Worm (Caenorhabditis elegans) whole organism, young adult: Measurements from ENCODE around the gene C45G9.15.

Experiments
- B0019.2 ChIP-seq: fragments of 200-800 bp; sonication (Bioruptor generic); conservative IDR thresholded peaks from 2 replicates; pipeline ENCODE4 v1.3.6; 2022; ENCODE audit warnings: missing genetic modification reagents, missing genetic modification characterization, missing compliant biosample characterization
- B0035.1 ChIP-seq: sonication (generic microtip); optimal IDR thresholded peaks from 2 replicates; lab custom pipeline; 2016; ENCODE audit warnings: missing genetic modification characterization, mild to moderate bottlenecking, missing compliant biosample characterization, missing genotype, missing genetic modification reagents
- C06A6.2 ChIP-seq: fragments of 200-800 bp; sonication (Bioruptor generic); conservative IDR thresholded peaks from 2 replicates; pipeline ENCODE4 v1.3.6; 2022; ENCODE audit warnings: missing genetic modification characterization, missing compliant biosample characterization
- C17E4.6 ChIP-seq: fragments of 200-800 bp; sonication (Bioruptor generic); IDR thresholded peaks from 2 replicates; pipeline ENCODE4 v1.3.6; 2022; ENCODE audit warnings: missing genetic modification reagents, missing genetic modification characterization, missing compliant biosample characterization
- F22D6.2 ChIP-seq: sonication (generic microtip); optimal IDR thresholded peaks from 2 replicates; lab custom pipeline; 2016; ENCODE audit warnings: mild to moderate bottlenecking, missing genetic modification characterization, missing compliant biosample characterization
- F33H1.4 ChIP-seq: fragments of 200-800 bp; sonication (Bioruptor generic); IDR thresholded peaks from 2 replicates; pipeline ENCODE4 v1.3.6; 2022; ENCODE audit warnings: missing genetic modification reagents, missing genetic modification characterization, missing compliant biosample characterization
- F37B4.10 ChIP-seq: fragments of 200-800 bp; sonication (Bioruptor generic); IDR thresholded peaks from 2 replicates; pipeline ENCODE4 v1.3.6; 2022; ENCODE audit warnings: missing genetic modification characterization, missing compliant biosample characterization
- T26A5.8 ChIP-seq: sonication (generic microtip); optimal IDR thresholded peaks from 2 replicates; lab custom pipeline; 2016; ENCODE audit warnings: missing genetic modification characterization, missing compliant biosample characterization
- Y67H2A.10 ChIP-seq: fragments of 200-800 bp; sonication (Bioruptor generic); conservative IDR thresholded peaks from 2 replicates; pipeline ENCODE4 v1.3.6; 2022; ENCODE audit warnings: missing genetic modification reagents, missing genetic modification characterization, missing compliant biosample characterization
- Y79H2A.3 ChIP-seq: fragments of 200-800 bp; sonication (Bioruptor generic); conservative IDR thresholded peaks from 2 replicates; pipeline ENCODE4 v1.3.6; 2022; ENCODE audit warnings: missing genetic modification reagents, missing genetic modification characterization, missing compliant biosample characterization
- ZK185.1 ChIP-seq: sonication (generic microtip); optimal IDR thresholded peaks from 2 replicates; lab custom pipeline; 2016; ENCODE audit warnings: mild to moderate bottlenecking, missing genetic modification characterization, missing compliant biosample characterization; ENCODE audit not compliant: poor library complexity, severe bottlenecking
- ama-1 ChIP-seq, 3 experiments: fragments of 150-350 bp in 1 of 3; sonication (generic microtip) in 2 of 3; optimal IDR thresholded peaks; 2 replicates each; lab custom pipeline; 2014 to 2018; ENCODE audit warnings: missing biosample characterization in 2 of 3, missing genetic modification characterization in 2 of 3, missing genetic modification reagents in 2 of 3
- atf-7 ChIP-seq: sonication (generic microtip); optimal IDR thresholded peaks from 2 replicates; lab custom pipeline; 2017; ENCODE audit warnings: mild to moderate bottlenecking, missing genetic modification characterization, missing compliant biosample characterization
- athp-1 ChIP-seq: sonication (generic microtip); optimal IDR thresholded peaks from 2 replicates; lab custom pipeline; 2017; ENCODE audit warnings: mild to moderate bottlenecking, missing genetic modification characterization, missing compliant biosample characterization
- ceh-79 ChIP-seq: sonication (generic microtip); optimal IDR thresholded peaks from 2 replicates; lab custom pipeline; 2017; ENCODE audit warnings: mild to moderate bottlenecking, missing genetic modification characterization, missing compliant biosample characterization
- chd-7 ChIP-seq: sonication (generic microtip); optimal IDR thresholded peaks from 2 replicates; lab custom pipeline; 2016; ENCODE audit warnings: mild to moderate bottlenecking, missing genetic modification characterization, moderate library complexity, missing compliant biosample characterization
- dox-1 ChIP-seq: fragments of 200-800 bp; sonication (Bioruptor generic); IDR thresholded peaks from 2 replicates; pipeline ENCODE4 v1.3.6; 2022; ENCODE audit warnings: missing genetic modification reagents, missing genetic modification characterization, missing compliant biosample characterization
- dpl-1 ChIP-seq: fragments of 150-350 bp; optimal IDR thresholded peaks from 2 replicates; lab custom pipeline; 2014; ENCODE audit warnings: missing biosample characterization, missing genetic modification reagents, missing genetic modification characterization
- efl-1 ChIP-seq: fragments of 150-350 bp; optimal IDR thresholded peaks from 2 replicates; lab custom pipeline; 2014; ENCODE audit warnings: missing biosample characterization, missing genetic modification reagents, missing genetic modification characterization
- egl-44 ChIP-seq: fragments of 200-800 bp; sonication (Bioruptor generic); IDR thresholded peaks from 2 replicates; pipeline ENCODE4 v1.3.6; 2022; ENCODE audit warnings: missing genetic modification reagents, missing genetic modification characterization, missing compliant biosample characterization
- ekl-4 ChIP-seq: fragments of 200-800 bp; sonication (Bioruptor generic); IDR thresholded peaks from 2 replicates; pipeline ENCODE4 v1.3.6; 2022; ENCODE audit warnings: missing genetic modification reagents, missing genetic modification characterization, missing compliant biosample characterization
- hlh-12 ChIP-seq: sonication (generic microtip); optimal IDR thresholded peaks from 2 replicates; lab custom pipeline; 2016; ENCODE audit warnings: missing genetic modification characterization, missing compliant biosample characterization
- hsf-1 ChIP-seq: fragments of 200-800 bp; sonication (Bioruptor generic); IDR thresholded peaks from 2 replicates; pipeline ENCODE4 v1.3.6; 2022; ENCODE audit warnings: missing genetic modification reagents, missing genetic modification characterization, missing compliant biosample characterization
- lag-1 ChIP-seq: fragments of 200-800 bp; sonication (Bioruptor generic); IDR thresholded peaks from 2 replicates; pipeline ENCODE4 v1.3.6; 2022; ENCODE audit warnings: missing genetic modification reagents, missing genetic modification characterization, missing compliant biosample characterization
- let-607 ChIP-seq, 2 experiments: fragments of 200-800 bp in 1 of 2; sonication (Bioruptor generic) in 1 of 2; sonication (generic microtip) in 1 of 2; optimal IDR thresholded peaks; 2 replicates each; lab custom pipeline; 2016 to 2018; ENCODE audit warnings: mild to moderate bottlenecking in 2 of 2, missing compliant biosample characterization in 2 of 2, missing genetic modification characterization in 2 of 2, moderate library complexity in 2 of 2, missing genotype in 1 of 2
- lin-26 ChIP-seq: fragments of 200-800 bp; sonication (Bioruptor generic); IDR thresholded peaks from 2 replicates; pipeline ENCODE4 v1.3.6; 2022; ENCODE audit warnings: missing genetic modification reagents, missing genetic modification characterization, missing compliant biosample characterization
- lin-40 ChIP-seq: sonication (generic microtip); optimal IDR thresholded peaks from 2 replicates; lab custom pipeline; 2016; ENCODE audit warnings: missing genetic modification characterization, mild to moderate bottlenecking, missing compliant biosample characterization, missing genotype, missing genetic modification reagents
- madf-3 ChIP-seq: fragments of 200-800 bp; sonication (Bioruptor generic); IDR thresholded peaks from 2 replicates; pipeline ENCODE4 v1.3.6; 2022; ENCODE audit warnings: missing genetic modification reagents, missing genetic modification characterization, missing compliant biosample characterization
- madf-6 ChIP-seq: fragments of 200-800 bp; sonication (Bioruptor generic); IDR thresholded peaks from 2 replicates; pipeline ENCODE4 v1.3.6; 2022; ENCODE audit warnings: missing genetic modification reagents, missing genetic modification characterization, missing compliant biosample characterization
- madf-8 ChIP-seq: fragments of 200-800 bp; sonication (Bioruptor generic); conservative IDR thresholded peaks from 2 replicates; pipeline ENCODE4 v1.3.6; 2022; ENCODE audit warnings: missing genetic modification reagents, missing genetic modification characterization, missing compliant biosample characterization
- mcd-1 ChIP-seq: fragments of 200-800 bp; sonication (Bioruptor generic); IDR thresholded peaks from 2 replicates; pipeline ENCODE4 v1.3.6; 2022; ENCODE audit warnings: missing genetic modification reagents, missing genetic modification characterization, missing compliant biosample characterization
- nhr-90 ChIP-seq: sonication (generic microtip); optimal IDR thresholded peaks from 2 replicates; lab custom pipeline; 2016; ENCODE audit warnings: missing genotype, mild to moderate bottlenecking, missing genetic modification characterization, missing compliant biosample characterization
- pha-4 ChIP-seq: fragments of 150-350 bp; sonication (generic microtip); optimal IDR thresholded peaks from 2 replicates; lab custom pipeline; 2014; ENCODE audit warnings: missing biosample characterization, missing genetic modification reagents, missing genetic modification characterization
- rcor-1 ChIP-seq: fragments of 200-800 bp; sonication (Bioruptor generic); IDR thresholded peaks from 2 replicates; pipeline ENCODE4 v1.3.6; 2022; ENCODE audit warnings: missing genetic modification reagents, missing genetic modification characterization, missing compliant biosample characterization
- rec-8 ChIP-seq, 2 experiments: sonication (generic microtip); optimal IDR thresholded peaks; 2 replicates each; lab custom pipeline; 2016; ENCODE audit warnings: mild to moderate bottlenecking in 2 of 2, missing genetic modification characterization in 2 of 2, missing genetic modification reagents in 2 of 2, missing genotype in 2 of 2, missing biosample characterization in 1 of 2, missing compliant biosample characterization in 1 of 2, moderate library complexity in 1 of 2
- sdz-38 ChIP-seq: sonication (generic microtip); optimal IDR thresholded peaks from 2 replicates; lab custom pipeline; 2016; ENCODE audit warnings: missing genotype, missing genetic modification characterization, missing compliant biosample characterization
- snpc-1.3 ChIP-seq: sonication (generic microtip); optimal IDR thresholded peaks from 2 replicates; lab custom pipeline; 2017; ENCODE audit warnings: missing genetic modification characterization, mild to moderate bottlenecking, missing compliant biosample characterization, antibody characterized with exemption, moderate library complexity, missing genotype, missing genetic modification reagents; ENCODE audit not compliant: insufficient read depth
- snpc-3.4 ChIP-seq: sonication (generic microtip); optimal IDR thresholded peaks from 2 replicates; lab custom pipeline; 2017; ENCODE audit warnings: missing genetic modification characterization, mild to moderate bottlenecking, missing compliant biosample characterization, antibody characterized with exemption, moderate library complexity, missing genotype, missing genetic modification reagents
- zfh-2 ChIP-seq: fragments of 200-800 bp; sonication (Bioruptor generic); conservative IDR thresholded peaks from 2 replicates; pipeline ENCODE4 v1.3.6; 2022; ENCODE audit warnings: missing genetic modification reagents, missing genetic modification characterization, missing compliant biosample characterization
- ztf-26 ChIP-seq: sonication (generic microtip); optimal IDR thresholded peaks from 2 replicates; lab custom pipeline; 2017; ENCODE audit warnings: missing genetic modification characterization, missing compliant biosample characterization
- ztf-6 ChIP-seq: fragments of 200-800 bp; sonication (Bioruptor generic); IDR thresholded peaks from 2 replicates; pipeline ENCODE4 v1.3.6; 2022; ENCODE audit warnings: missing genetic modification reagents, missing genetic modification characterization, missing compliant biosample characterization

C45G9.15 gene

ce11 chrIII:5051949-5052348 is at the start of gene C45G9.15:
Gene C45G9.15 (minus strand): TSS chrIII:5052049.
- TF ChIP-seq hsf-1 (GFP tag; lab: Robert Waterston, UW) (no peak), athp-1 (tag; lab: Kevin White, UChicago) (no peak), lin-26 (GFP tag; lab: Robert Waterston, UW) (no peak), mcd-1 (GFP tag; lab: Robert Waterston, UW) (no peak), madf-3 (GFP tag; lab: Robert Waterston, UW) (no peak), madf-6 (no peak), rec-8 (tag; optimal IDR thresholded peaks at IDR 0.05; lab: Kevin White, UChicago) (no peak), B0019.2 (GFP tag; lab: Robert Waterston, UW) (no peak), ama-1 (optimal IDR thresholded peaks at IDR 0.05; lab: Kevin White, UChicago) (no peak), ama-1 (GFP tag; optimal IDR thresholded peaks at IDR 0.05; lab: Kevin White, UChicago) (no peak), dpl-1 (GFP tag; lab: Kevin White, UChicago) (no peak), rcor-1 (no peak), lin-40 (tag; lab: Kevin White, UChicago) (no peak)

- TF ChIP-seq ztf-6 (GFP tag; lab: Robert Waterston, UW) (no peak), C17E4.6 (no peak), F37B4.10 (no peak), ZK185.1 (tag; lab: Kevin White, UChicago) (no peak), T26A5.8 (tag; lab: Kevin White, UChicago) (no peak), F22D6.2 (tag; lab: Kevin White, UChicago) (no peak), pha-4 (tag; lab: Kevin White, UChicago) (no peak), F33H1.4 (no peak), rec-8 (tag; optimal IDR thresholded peaks at IDR 0.05; lab: Kevin White, UChicago) (no peak), hlh-12 (no peak), snpc-1.3 (tag; lab: Kevin White, UChicago) (no peak), zfh-2 (GFP tag; lab: Robert Waterston, UW) (no peak), ceh-79 (no peak), ekl-4 (GFP tag; lab: Robert Waterston, UW) (no peak), ama-1 (optimal IDR thresholded peaks at IDR 0.05; lab: Kevin White, UChicago) (no peak), ama-1 (GFP tag; optimal IDR thresholded peaks at IDR 0.05; lab: Kevin White, UChicago) (no peak), Y79H2A.3 (GFP tag; lab: Robert Waterston, UW) (no peak), egl-44 (no peak), dox-1 (GFP tag; lab: Robert Waterston, UW) (no peak)
Observed at ce11 chrIII:5099500-5099899, 47.7 kb upstream of the C45G9.15 start.

- TF ChIP-seq ztf-26 (tag; lab: Kevin White, UChicago) = no peak
- TF ChIP-seq madf-6 = peak; percentile 74
- TF ChIP-seq madf-8 (GFP tag; lab: Robert Waterston, UW) = peak; percentile 48; the same call in 1 of the 2 replicates
- no peak for TF ChIP-seq sdz-38 (tag; lab: Kevin White, UChicago)
- TF ChIP-seq dox-1 (GFP tag; lab: Robert Waterston, UW) = no peak
- TF ChIP-seq nhr-90 (tag; lab: Kevin White, UChicago) = no peak
- TF ChIP-seq lag-1 (GFP tag; lab: Robert Waterston, UW) = no peak
- TF ChIP-seq ceh-79 = no peak
- no peak for TF ChIP-seq chd-7 (tag; lab: Kevin White, UChicago)
- no peak for TF ChIP-seq B0035.1 (tag; lab: Kevin White, UChicago)
- no peak for TF ChIP-seq F37B4.10
- peak; percentile 57 for TF ChIP-seq efl-1
- no peak for TF ChIP-seq Y67H2A.10 (GFP tag; lab: Robert Waterston, UW)
- no peak for TF ChIP-seq C17E4.6
- TF ChIP-seq rec-8 (tag; optimal IDR thresholded peaks at IDR 0.05; lab: Kevin White, UChicago) = no peak
- no peak for TF ChIP-seq madf-3 (GFP tag; lab: Robert Waterston, UW)
- no peak for TF ChIP-seq snpc-3.4
- TF ChIP-seq let-607 (tag; optimal IDR thresholded peaks at IDR 0.05; lab: Kevin White, UChicago) = no peak
- TF ChIP-seq atf-7 (tag; lab: Kevin White, UChicago) = no peak
- no peak for TF ChIP-seq C06A6.2
Observed at ce11 chrIII:5098740-5099276, 47.0 kb upstream of the C45G9.15 start.
